Fruit fly (Drosophila melanogaster): ENCODE data around the gene Rsf1.

Rsf1 gene

dm6 chr2L:10303786-10304185, 40.4 kb upstream of the Rsf1 start, which contains the start of gene nmd (continued):
- TF ChIP-seq CG4707 (GFP tag; optimal IDR thresholded peaks at IDR 0.05) (no peak), CG1602 (GFP tag; optimal IDR thresholded peaks at IDR 0.05) (no peak), Side (GFP tag; optimal IDR thresholded peaks at IDR 0.05) (no peak), CG13287 (GFP tag; IDR thresholded peaks at IDR 0.05; ENCODE audit: partially characterized antibody) (peak; percentile 53), maf-S (GFP tag; optimal IDR thresholded peaks at IDR 0.05) (peak; percentile 9), CG43689 (GFP tag; IDR thresholded peaks at IDR 0.05) (no peak), so (GFP tag; IDR thresholded peaks at IDR 0.05) (no peak), pnt (GFP tag; optimal IDR thresholded peaks at IDR 0.05) (no peak), pan (optimal IDR thresholded peaks at IDR 0.05) (no peak), pan (GFP tag; optimal IDR thresholded peaks at IDR 0.05 in 1 of 2, IDR thresholded peaks at IDR 0.05 in 1 of 2) (no peak), Dad (GFP tag; optimal IDR thresholded peaks at IDR 0.05) (no peak), CG8089 (GFP tag; optimal IDR thresholded peaks at IDR 0.05) (no peak), tin (GFP tag; optimal IDR thresholded peaks at IDR 0.05) (no peak), CG4854 (GFP tag; optimal IDR thresholded peaks at IDR 0.05) (no peak), da (GFP tag; optimal IDR thresholded peaks at IDR 0.05) (no peak), CG2120 (GFP tag; optimal IDR thresholded peaks at IDR 0.05) (peak; percentile 33), dmrt11E (tag; optimal IDR thresholded peaks at IDR 0.05) (no peak), CG31388 (GFP tag; optimal IDR thresholded peaks at IDR 0.05) (no peak), CG12155 (GFP tag; optimal IDR thresholded peaks at IDR 0.05) (no peak), pita (GFP tag; optimal IDR thresholded peaks at IDR 0.05) (no peak), gcm (GFP tag; optimal IDR thresholded peaks at IDR 0.05) (no peak), CG3163 (GFP tag; optimal IDR thresholded peaks at IDR 0.05) (no peak), Adf1 (GFP tag; IDR thresholded peaks at IDR 0.05) (no peak), Usf (GFP tag; optimal IDR thresholded peaks at IDR 0.05) (no peak), CG32772 (GFP tag; IDR thresholded peaks at IDR 0.05) (no peak), ems (GFP tag; optimal IDR thresholded peaks at IDR 0.05) (no peak), Hr3 (GFP tag; optimal IDR thresholded peaks at IDR 0.05) (no peak), sc (optimal IDR thresholded peaks at IDR 0.05) (no peak), sc (GFP tag; optimal IDR thresholded peaks at IDR 0.05) (no peak), CG6689 (GFP tag; IDR thresholded peaks at IDR 0.05) (no peak), emc (GFP tag; optimal IDR thresholded peaks at IDR 0.05) (no peak), Sox100B (GFP tag; optimal IDR thresholded peaks at IDR 0.05) (no peak), Jarid2 (GFP tag; optimal IDR thresholded peaks at IDR 0.05) (no peak), Oaz (GFP tag; IDR thresholded peaks at IDR 0.05) (no peak), nau (GFP tag; optimal IDR thresholded peaks at IDR 0.05) (no peak), CG11247 (GFP tag; IDR thresholded peaks at IDR 0.05) (no peak), CG7839 (tag; optimal IDR thresholded peaks at IDR 0.05) (peak; percentile 2), CG17802 (tag; optimal IDR thresholded peaks at IDR 0.05) (no peak), caup (GFP tag; optimal IDR thresholded peaks at IDR 0.05; ENCODE audit: severe bottlenecking) (no peak), CG4360 (GFP tag; IDR thresholded peaks at IDR 0.05) (no peak), Poxn (GFP tag; IDR thresholded peaks at IDR 0.05) (no peak), zen2 (GFP tag; IDR thresholded peaks at IDR 0.05; ENCODE audit: partially characterized antibody) (no peak), btn (GFP tag; optimal IDR thresholded peaks at IDR 0.05) (no peak), pzg (GFP tag; optimal IDR thresholded peaks at IDR 0.05) (peak; percentile 80), Spps (tag; optimal IDR thresholded peaks at IDR 0.05) (no peak), disco-r (GFP tag; optimal IDR thresholded peaks at IDR 0.05) (no peak), az2 (GFP tag; optimal IDR thresholded peaks at IDR 0.05) (no peak), cato (GFP tag; optimal IDR thresholded peaks at IDR 0.05; ENCODE audit: borderline replicate concordance) (no peak), CG3726 (GFP tag; IDR thresholded peaks at IDR 0.05) (no peak), hkb (optimal IDR thresholded peaks at IDR 0.05) (no peak), hkb (GFP tag; IDR thresholded peaks at IDR 0.05) (no peak), B-H1 (GFP tag; IDR thresholded peaks at IDR 0.05) (no peak), CG2678 (tag; optimal IDR thresholded peaks at IDR 0.05) (peak; percentile 6)

Data from whole organism, embryonic.